Fruit fly (Drosophila melanogaster) whole organism, embryonic: Measurements from ENCODE around the gene CG8042.

Experiments used
- Abd-B ChIP-seq: fragments of 200-800 bp; sonication (Bioruptor generic); optimal IDR thresholded peaks from 2 replicates; lab custom pipeline; 2018; ENCODE audit warnings: missing biosample characterization, mild to moderate bottlenecking, missing genetic modification characterization, moderate library complexity
- Antp ChIP-seq: fragments of 200-800 bp; sonication (Bioruptor generic); optimal IDR thresholded peaks from 3 replicates; lab custom pipeline; 2016; ENCODE audit warnings: missing biosample characterization, missing genetic modification characterization
- Asciz ChIP-seq: fragments of 200-800 bp; sonication (Bioruptor generic); optimal IDR thresholded peaks from 2 replicates; lab custom pipeline; 2017; ENCODE audit warnings: missing biosample characterization, mild to moderate bottlenecking, missing genetic modification characterization, missing genetic modification reagents
- BEAF-32 ChIP-seq: fragments of 200-800 bp; sonication (Bioruptor generic); optimal IDR thresholded peaks from 3 replicates; lab custom pipeline; 2017; ENCODE audit warnings: missing biosample characterization, missing genetic modification characterization, mild to moderate bottlenecking, moderate library complexity, missing genetic modification reagents
- Blimp-1 ChIP-seq: fragments of 200-800 bp; sonication (Bioruptor generic); optimal IDR thresholded peaks from 3 replicates; lab custom pipeline; 2018; ENCODE audit warnings: missing biosample characterization, missing genetic modification characterization, mild to moderate bottlenecking, moderate library complexity, missing genetic modification reagents
- C15 ChIP-seq: fragments of 200-800 bp; sonication (Bioruptor generic); IDR thresholded peaks from 3 replicates; pipeline ENCODE4 v1.3.6; 2022; ENCODE audit warnings: missing biosample characterization, missing genetic modification characterization
- CG10431 ChIP-seq: fragments of 200-800 bp; sonication (Bioruptor generic); optimal IDR thresholded peaks from 3 replicates; lab custom pipeline; 2018; ENCODE audit warnings: missing biosample characterization, mild to moderate bottlenecking, missing genetic modification characterization
- CG12769 ChIP-seq: fragments of 200-800 bp; sonication (Bioruptor generic); optimal IDR thresholded peaks from 2 replicates; lab custom pipeline; 2019; ENCODE audit warnings: missing biosample characterization, mild to moderate bottlenecking, missing genetic modification characterization, moderate library complexity
- CG14710 ChIP-seq: fragments of 200-800 bp; sonication (Bioruptor generic); optimal IDR thresholded peaks from 3 replicates; lab custom pipeline; 2019; ENCODE audit warnings: missing biosample characterization, mild to moderate bottlenecking, missing genetic modification characterization, moderate library complexity
- CG15601 ChIP-seq: fragments of 200-800 bp; sonication (Bioruptor generic); optimal IDR thresholded peaks from 3 replicates; lab custom pipeline; 2019; ENCODE audit warnings: missing biosample characterization, mild to moderate bottlenecking, missing genetic modification characterization, moderate library complexity
- CG17361 ChIP-seq: fragments of 200-800 bp; sonication (Bioruptor generic); IDR thresholded peaks from 3 replicates; pipeline ENCODE4 v1.3.6; 2022; ENCODE audit warnings: missing biosample characterization, missing genetic modification characterization
- CG17829 ChIP-seq: fragments of 200-800 bp; optimal IDR thresholded peaks from 2 replicates; lab custom pipeline; 2019; ENCODE audit warnings: missing biosample characterization, mild to moderate bottlenecking, missing genetic modification characterization, moderate library complexity
- CG18262 ChIP-seq: fragments of 200-800 bp; optimal IDR thresholded peaks from 3 replicates; lab custom pipeline; 2019; ENCODE audit warnings: missing biosample characterization, mild to moderate bottlenecking, missing genetic modification characterization, moderate library complexity
- CG18764 ChIP-seq: fragments of 200-800 bp; sonication (Bioruptor generic); optimal IDR thresholded peaks from 3 replicates; lab custom pipeline; 2016; ENCODE audit warnings: missing biosample characterization, missing genetic modification characterization
- CG2116 ChIP-seq: fragments of 200-800 bp; sonication (Bioruptor generic); optimal IDR thresholded peaks from 3 replicates; lab custom pipeline; 2018; ENCODE audit warnings: missing biosample characterization, mild to moderate bottlenecking, missing genetic modification characterization
- CG2875 ChIP-seq: fragments of 200-800 bp; sonication (Bioruptor generic); optimal IDR thresholded peaks from 2 replicates; lab custom pipeline; 2017; ENCODE audit warnings: missing biosample characterization, mild to moderate bottlenecking, missing genetic modification characterization, missing genetic modification reagents
- CG31441 ChIP-seq: fragments of 200-800 bp; sonication (Bioruptor generic); IDR thresholded peaks from 2 replicates; pipeline ENCODE4 v1.3.6; 2022; ENCODE audit warnings: missing biosample characterization, missing genetic modification characterization
- CG3995 ChIP-seq: fragments of 200-800 bp; sonication (Bioruptor generic); optimal IDR thresholded peaks from 3 replicates; lab custom pipeline; 2016; ENCODE audit warnings: missing biosample characterization, missing genetic modification characterization
- CG42726 ChIP-seq: fragments of 200-800 bp; sonication (Bioruptor generic); IDR thresholded peaks from 2 replicates; pipeline ENCODE4 v1.3.6; 2022; ENCODE audit warnings: missing biosample characterization, missing genetic modification characterization; ENCODE audit not compliant: partially characterized antibody
- CG4820 ChIP-seq: fragments of 200-800 bp; sonication (Bioruptor generic); optimal IDR thresholded peaks from 3 replicates; lab custom pipeline; 2016; ENCODE audit warnings: missing biosample characterization, missing genetic modification characterization
- CG5953 ChIP-seq: fragments of 200-800 bp; sonication (Bioruptor generic); IDR thresholded peaks from 2 replicates; pipeline ENCODE4 v1.3.6; 2022; ENCODE audit warnings: missing biosample characterization, missing genetic modification characterization
- CG6854 ChIP-seq: fragments of 200-800 bp; sonication (Bioruptor generic); optimal IDR thresholded peaks from 3 replicates; lab custom pipeline; 2017; ENCODE audit warnings: missing biosample characterization, mild to moderate bottlenecking, missing genetic modification characterization
- CG7745 ChIP-seq: fragments of 200-800 bp; sonication (Bioruptor generic); optimal IDR thresholded peaks from 2 replicates; lab custom pipeline; 2018; ENCODE audit warnings: missing biosample characterization, mild to moderate bottlenecking, missing genetic modification characterization, moderate library complexity
- CG7839 ChIP-seq: fragments of 200-800 bp; sonication (Bioruptor generic); optimal IDR thresholded peaks from 3 replicates; lab custom pipeline; 2018; ENCODE audit warnings: missing biosample characterization, mild to moderate bottlenecking, missing genetic modification characterization, moderate library complexity
- CHES-1-like ChIP-seq: fragments of 200-800 bp; sonication (Bioruptor generic); optimal IDR thresholded peaks from 2 replicates; lab custom pipeline; 2016; ENCODE audit warnings: missing biosample characterization, missing genetic modification characterization
- CrebB ChIP-seq: fragments of 200-800 bp; sonication (Bioruptor generic); optimal IDR thresholded peaks from 3 replicates; lab custom pipeline; 2018; ENCODE audit warnings: missing biosample characterization, mild to moderate bottlenecking, missing genetic modification characterization
- E2f2 ChIP-seq: fragments of 200-800 bp; sonication (Bioruptor generic); IDR thresholded peaks from 2 replicates; pipeline ENCODE4 v1.3.6; 2022; ENCODE audit warnings: missing biosample characterization, missing genetic modification characterization
- HLH4C ChIP-seq: fragments of 200-800 bp; sonication (Bioruptor generic); IDR thresholded peaks from 3 replicates; pipeline ENCODE4 v1.3.6; 2022; ENCODE audit warnings: missing biosample characterization, missing genetic modification characterization; ENCODE audit not compliant: partially characterized antibody
- HLH54F ChIP-seq: fragments of 200-800 bp; sonication (Bioruptor generic); optimal IDR thresholded peaks from 3 replicates; lab custom pipeline; 2016; ENCODE audit warnings: missing biosample characterization, missing genetic modification characterization
- MBD-R2 ChIP-seq: fragments of 200-800 bp; sonication (Bioruptor generic); IDR thresholded peaks from 2 replicates; pipeline ENCODE4 v1.3.6; 2022; ENCODE audit warnings: missing biosample characterization, missing genetic modification characterization
- Mrtf ChIP-seq: fragments of 200-800 bp; sonication (Bioruptor generic); IDR thresholded peaks from 3 replicates; pipeline ENCODE4 v1.3.6; 2022; ENCODE audit warnings: missing biosample characterization, missing genetic modification characterization
- NFAT ChIP-seq: fragments of 200-800 bp; sonication (Bioruptor generic); IDR thresholded peaks from 2 replicates; pipeline ENCODE4 v1.3.6; 2022; ENCODE audit warnings: missing biosample characterization, missing genetic modification characterization
- Side ChIP-seq: fragments of 200-800 bp; sonication (Bioruptor generic); optimal IDR thresholded peaks from 2 replicates; lab custom pipeline; 2016; ENCODE audit warnings: missing biosample characterization, missing genetic modification characterization
- Xbp1 ChIP-seq: fragments of 200-800 bp; sonication (Bioruptor generic); optimal IDR thresholded peaks from 3 replicates; lab custom pipeline; 2016; ENCODE audit warnings: missing biosample characterization, mild to moderate bottlenecking, missing genetic modification characterization
- amos ChIP-seq: fragments of 200-800 bp; sonication (Bioruptor generic); IDR thresholded peaks from 2 replicates; pipeline ENCODE4 v1.3.6; 2022; ENCODE audit warnings: missing biosample characterization, missing genetic modification characterization; ENCODE audit not compliant: partially characterized antibody
- disco-r ChIP-seq: fragments of 200-800 bp; sonication (Bioruptor generic); optimal IDR thresholded peaks from 2 replicates; lab custom pipeline; 2016; ENCODE audit warnings: missing biosample characterization, missing genetic modification characterization
- ems ChIP-seq: fragments of 200-800 bp; sonication (Bioruptor generic); optimal IDR thresholded peaks from 3 replicates; lab custom pipeline; 2016; ENCODE audit warnings: missing biosample characterization, missing genetic modification characterization
- fd3F ChIP-seq: fragments of 200-800 bp; sonication (Bioruptor generic); optimal IDR thresholded peaks from 2 replicates; lab custom pipeline; 2018; ENCODE audit warnings: missing biosample characterization, mild to moderate bottlenecking, missing genetic modification characterization, moderate library complexity
- gro ChIP-seq: fragments of 200-800 bp; sonication (Bioruptor generic); optimal IDR thresholded peaks from 2 replicates; lab custom pipeline; 2016; ENCODE audit warnings: missing biosample characterization, missing genetic modification characterization
- insv ChIP-seq, 2 experiments: fragments of 200-800 bp; sonication (Bioruptor generic); optimal IDR thresholded peaks; 3 replicates each; lab custom pipeline; 2016 to 2018; ENCODE audit warnings: missing biosample characterization in 2 of 2, missing genetic modification characterization in 2 of 2
- nom ChIP-seq: fragments of 200-800 bp; sonication (Bioruptor generic); optimal IDR thresholded peaks from 2 replicates; lab custom pipeline; 2017; ENCODE audit warnings: missing biosample characterization, missing genetic modification characterization, mild to moderate bottlenecking, moderate library complexity, missing genetic modification reagents
- p53 ChIP-seq: fragments of 200-800 bp; sonication (Bioruptor generic); optimal IDR thresholded peaks from 2 replicates; lab custom pipeline; 2016; ENCODE audit warnings: missing biosample characterization, missing genetic modification characterization
- pros ChIP-seq: fragments of 200-800 bp; sonication (Bioruptor generic); optimal IDR thresholded peaks from 3 replicates; lab custom pipeline; 2019; ENCODE audit warnings: missing biosample characterization, mild to moderate bottlenecking, missing genetic modification characterization, moderate library complexity
- ranshi ChIP-seq: fragments of 200-800 bp; sonication (Bioruptor generic); IDR thresholded peaks from 2 replicates; pipeline ENCODE4 v1.3.6; 2022; ENCODE audit warnings: missing biosample characterization, missing genetic modification characterization
- row ChIP-seq: fragments of 200-800 bp; sonication (Bioruptor generic); IDR thresholded peaks from 3 replicates; pipeline ENCODE4 v1.3.6; 2022; ENCODE audit warnings: missing biosample characterization, missing genetic modification characterization
- tin ChIP-seq: fragments of 200-800 bp; sonication (Bioruptor generic); optimal IDR thresholded peaks from 3 replicates; lab custom pipeline; 2016; ENCODE audit warnings: missing biosample characterization, missing genetic modification characterization
- ttk ChIP-seq: fragments of 200-800 bp; sonication (Bioruptor generic); IDR thresholded peaks from 2 replicates; pipeline ENCODE4 v2.1.2; 2022; ENCODE audit warnings: missing biosample characterization, missing genetic modification characterization
- wek ChIP-seq: fragments of 200-800 bp; sonication (Bioruptor generic); optimal IDR thresholded peaks from 3 replicates; lab custom pipeline; 2018; ENCODE audit warnings: missing biosample characterization, mild to moderate bottlenecking, missing genetic modification characterization, moderate library complexity

CG8042 gene

dm6 chr3L:7988828-7989673, 14.3 kb upstream of the CG8042 start (continued):
- TF ChIP-seq CG7839 (tag; lab: Kevin White, UChicago) (peak; percentile 80), amos (GFP tag; lab: Robert Waterston, UW) (no peak), Xbp1 (GFP tag; lab: Kevin White, UChicago) (peak; percentile 71), CG17361 (GFP tag; lab: Robert Waterston, UW) (peak; percentile 91), CG4820 (GFP tag; lab: Kevin White, UChicago) (peak; percentile 84), CG6854 (GFP tag; lab: Kevin White, UChicago) (peak; percentile 27), CG5953 (GFP tag; lab: Robert Waterston, UW) (no peak), insv (GFP tag; optimal IDR thresholded peaks at IDR 0.05; lab: Kevin White, UChicago) (no peak), CHES-1-like (no peak), BEAF-32 (GFP tag; lab: Kevin White, UChicago) (no peak), ems (GFP tag; lab: Kevin White, UChicago) (peak; percentile 9), nom (GFP tag; lab: Kevin White, UChicago) (no peak), CG14710 (tag; lab: Kevin White, UChicago) (peak; percentile 92), disco-r (no peak), ttk (GFP tag; lab: Robert Waterston, UW) (no peak), tin (GFP tag; lab: Kevin White, UChicago) (peak; percentile 63), CG18262 (peak; percentile 93), CG31441 (GFP tag; lab: Robert Waterston, UW) (peak; percentile 84), CG7745 (tag; lab: Kevin White, UChicago) (no peak), C15 (GFP tag; lab: Robert Waterston, UW) (no peak), CG3995 (GFP tag; lab: Kevin White, UChicago) (no peak), ranshi (no peak), Mrtf (GFP tag; lab: Robert Waterston, UW) (peak; percentile 35; the same call in 1 of the 3 replicates), CG17829 (tag; lab: Kevin White, UChicago) (peak; percentile 84), HLH54F (GFP tag; lab: Kevin White, UChicago) (no peak), CG10431 (GFP tag; lab: Kevin White, UChicago) (peak; percentile 56), HLH4C (GFP tag; lab: Robert Waterston, UW) (no peak), fd3F (no peak), Side (peak; percentile 70), CG2875 (GFP tag; lab: Kevin White, UChicago) (peak; percentile 51), CG15601 (tag; lab: Kevin White, UChicago) (peak; percentile 83), wek (GFP tag; lab: Kevin White, UChicago) (no peak), p53 (GFP tag; lab: Kevin White, UChicago) (no peak), NFAT (GFP tag; lab: Robert Waterston, UW) (no peak), Antp (GFP tag; lab: Kevin White, UChicago) (peak; percentile 21), Abd-B (GFP tag; lab: Kevin White, UChicago) (peak; percentile 38), MBD-R2 (GFP tag; lab: Robert Waterston, UW) (0 out of 2 replicates have a peak, but pooled peaks have one; percentile 12), CG2116 (GFP tag; lab: Kevin White, UChicago) (peak; percentile 35), Asciz (peak; percentile 65), E2f2 (GFP tag; lab: Robert Waterston, UW) (peak; percentile 22; the same call in 1 of the 2 replicates), CG42726 (GFP tag; lab: Robert Waterston, UW) (no peak), Blimp-1 (GFP tag; lab: Kevin White, UChicago) (peak; percentile 88), pros (peak; percentile 7), gro (GFP tag; lab: Kevin White, UChicago) (no peak), CG18764 (peak; percentile 59), CG12769 (no peak), row (GFP tag; lab: Robert Waterston, UW) (peak; percentile 78), CrebB (peak; percentile 8)
